Fruit fly (Drosophila melanogaster): ENCODE results near the gene CG7271.

DNA sequence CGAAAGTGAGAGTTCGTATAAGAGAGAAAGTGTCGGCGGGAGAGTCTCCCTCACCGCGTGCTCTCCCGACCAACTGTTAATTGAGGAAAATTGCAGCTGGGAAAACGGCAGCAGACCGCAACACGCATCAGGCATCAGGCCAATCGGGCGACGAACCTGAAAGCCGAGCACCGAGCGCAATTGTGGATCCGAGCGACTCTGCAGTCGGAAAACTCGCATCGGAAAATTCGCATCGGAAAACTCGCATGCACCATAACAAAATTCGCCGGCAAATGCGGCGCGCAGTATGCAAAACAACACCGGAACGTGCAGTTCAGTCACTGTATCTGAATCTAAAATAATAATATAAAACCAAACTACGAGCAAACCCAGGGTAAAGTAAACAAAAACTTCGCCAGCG lies 28.6 kb upstream of the CG7271 start, which contains the start of gene AstC-R1:
- TF ChIP-seq psq (optimal IDR thresholded peaks at IDR 0.05) (no peak), insv (optimal IDR thresholded peaks at IDR 0.05) (no peak), ttk (optimal IDR thresholded peaks at IDR 0.05) (no peak)

All from Kc167 (cell line).